Worm (Caenorhabditis elegans) whole organism, L4 larva: Measurements from ENCODE around the gene srlf-2.

Experiments used
- F44E2.7 ChIP-seq: fragments of 200-800 bp; sonication (Bioruptor generic); IDR thresholded peaks from 2 replicates; pipeline ENCODE4 v2.1.2; 2022; ENCODE audit warnings: missing genetic modification characterization, missing compliant biosample characterization
- R02D3.7 ChIP-seq: fragments of 150-350 bp; sonication (generic microtip); optimal IDR thresholded peaks from 3 replicates; lab custom pipeline; 2014; ENCODE audit warnings: missing biosample characterization, missing genetic modification characterization
- ZK337.2 ChIP-seq: fragments of 200-800 bp; sonication (Bioruptor generic); IDR thresholded peaks from 2 replicates; pipeline ENCODE4 v1.3.6; 2022; ENCODE audit warnings: missing genetic modification reagents, missing genetic modification characterization, missing compliant biosample characterization
- aha-1 ChIP-seq: fragments of 150-350 bp; peaks from one replicate; lab custom pipeline; 2014; ENCODE audit warnings: missing biosample characterization, missing genetic modification characterization
- ceh-20 ChIP-seq: fragments of 200-800 bp; sonication (Bioruptor generic); IDR thresholded peaks from 2 replicates; pipeline ENCODE4 v1.3.6; 2022; ENCODE audit warnings: missing genetic modification reagents, missing genetic modification characterization, missing compliant biosample characterization
- ces-1 ChIP-seq: fragments of 150-350 bp; sonication (generic microtip); optimal IDR thresholded peaks from 4 replicates; lab custom pipeline; 2014; ENCODE audit warnings: missing biosample characterization, missing genetic modification reagents, missing genetic modification characterization
- daf-16 ChIP-seq, 3 experiments: sonication (generic microtip); optimal IDR thresholded peaks; 2 replicates each; lab custom pipeline; 2016 to 2017; ENCODE audit warnings: missing genetic modification characterization in 3 of 3, missing genetic modification reagents in 3 of 3, mild to moderate bottlenecking in 2 of 3, missing compliant biosample characterization in 2 of 3, missing biosample characterization in 1 of 3, moderate library complexity in 1 of 3
- dmd-6 ChIP-seq: fragments of 200-800 bp; sonication (Bioruptor generic); IDR thresholded peaks from 2 replicates; pipeline ENCODE4 v1.3.6; 2022; ENCODE audit warnings: missing genetic modification reagents, missing genetic modification characterization, missing compliant biosample characterization
- dmd-9 ChIP-seq: fragments of 200-800 bp; sonication (Bioruptor generic); IDR thresholded peaks from 2 replicates; pipeline ENCODE4 v1.3.6; 2022; ENCODE audit warnings: missing genetic modification reagents, missing genetic modification characterization, missing compliant biosample characterization
- dve-1 ChIP-seq: sonication (generic microtip); optimal IDR thresholded peaks from 2 replicates; lab custom pipeline; 2017; ENCODE audit warnings: antibody characterized with exemption, mild to moderate bottlenecking, missing genetic modification characterization, missing compliant biosample characterization; ENCODE audit not compliant: insufficient read depth
- egl-43 ChIP-seq: fragments of 200-800 bp; sonication (Bioruptor generic); IDR thresholded peaks from 2 replicates; pipeline ENCODE4 v1.3.6; 2022; ENCODE audit warnings: missing genetic modification reagents, missing genetic modification characterization, missing compliant biosample characterization
- hlh-11 ChIP-seq: fragments of 200-800 bp; sonication (Bioruptor generic); optimal IDR thresholded peaks from 2 replicates; lab custom pipeline; 2018; ENCODE audit warnings: mild to moderate bottlenecking, missing genetic modification characterization, missing compliant biosample characterization
- hlh-30 ChIP-seq: sonication (generic microtip); optimal IDR thresholded peaks from 2 replicates; lab custom pipeline; 2017; ENCODE audit warnings: antibody characterized with exemption, mild to moderate bottlenecking, missing genetic modification characterization, missing compliant biosample characterization; ENCODE audit not compliant: insufficient read depth
- jun-1 ChIP-seq: fragments of 150-350 bp; optimal IDR thresholded peaks from 2 replicates; lab custom pipeline; 2014; ENCODE audit warnings: missing biosample characterization, missing genetic modification reagents, missing genetic modification characterization
- lin-1 ChIP-seq: fragments of 200-800 bp; sonication (Bioruptor generic); IDR thresholded peaks from 2 replicates; pipeline ENCODE4 v1.3.6; 2022; ENCODE audit warnings: missing genetic modification reagents, missing genetic modification characterization, missing compliant biosample characterization
- lin-38 ChIP-seq: fragments of 200-800 bp; sonication (Bioruptor generic); IDR thresholded peaks from 2 replicates; pipeline ENCODE4 v1.3.6; 2022; ENCODE audit warnings: missing genetic modification reagents, missing genetic modification characterization, missing compliant biosample characterization
- lsy-2 ChIP-seq, 2 experiments: fragments of 150-350 bp in 1 of 2; sonication (generic microtip) in 1 of 2; optimal IDR thresholded peaks; 2 replicates each; lab custom pipeline; 2014 to 2017; ENCODE audit warnings: missing biosample characterization in 2 of 2, missing genetic modification characterization in 2 of 2
- madf-9 ChIP-seq: fragments of 200-800 bp; sonication (Bioruptor generic); conservative IDR thresholded peaks from 2 replicates; pipeline ENCODE4 v1.3.6; 2022; ENCODE audit warnings: missing genetic modification reagents, missing genetic modification characterization, missing compliant biosample characterization
- mdl-1 ChIP-seq, 2 experiments: fragments of 150-350 bp in 1 of 2; sonication (generic microtip) in 1 of 2; optimal IDR thresholded peaks; 2 replicates each; lab custom pipeline; 2014 to 2017; ENCODE audit warnings: missing biosample characterization in 2 of 2, missing genetic modification characterization in 2 of 2
- mep-1 ChIP-seq: fragments of 150-350 bp; sonication (generic microtip); optimal IDR thresholded peaks from 3 replicates; lab custom pipeline; 2014; ENCODE audit warnings: missing biosample characterization, missing genetic modification characterization
- mes-2 ChIP-seq: sonication (generic microtip); optimal IDR thresholded peaks from 2 replicates; lab custom pipeline; 2016; ENCODE audit warnings: missing genotype, mild to moderate bottlenecking, missing genetic modification characterization, missing compliant biosample characterization; ENCODE audit not compliant: poor library complexity, severe bottlenecking
- mxl-2 ChIP-seq: fragments of 200-800 bp; sonication (Bioruptor generic); conservative IDR thresholded peaks from 2 replicates; pipeline ENCODE4 v1.3.6; 2022; ENCODE audit warnings: missing genetic modification reagents, missing genetic modification characterization, missing compliant biosample characterization
- nhr-102 ChIP-seq: sonication (generic microtip); optimal IDR thresholded peaks from 2 replicates; lab custom pipeline; 2016; ENCODE audit warnings: mild to moderate bottlenecking, missing genetic modification characterization, moderate library complexity, missing compliant biosample characterization
- nhr-25 ChIP-seq: sonication (generic microtip); optimal IDR thresholded peaks from 2 replicates; lab custom pipeline; 2017; ENCODE audit warnings: missing genetic modification characterization, mild to moderate bottlenecking, missing compliant biosample characterization, antibody characterized with exemption, moderate library complexity, borderline replicate concordance; ENCODE audit not compliant: insufficient read depth
- nhr-28 ChIP-seq: fragments of 150-350 bp; optimal IDR thresholded peaks from 2 replicates; lab custom pipeline; 2014; ENCODE audit warnings: missing biosample characterization, missing genetic modification characterization
- nhr-42 ChIP-seq: fragments of 200-800 bp; sonication (Bioruptor generic); IDR thresholded peaks from 2 replicates; pipeline ENCODE4 v1.3.6; 2022; ENCODE audit warnings: missing genetic modification characterization, missing compliant biosample characterization
- nhr-48 ChIP-seq: sonication (generic microtip); optimal IDR thresholded peaks from 2 replicates; lab custom pipeline; 2016; ENCODE audit warnings: mild to moderate bottlenecking, missing genetic modification characterization, missing compliant biosample characterization
- nhr-6 ChIP-seq: fragments of 150-350 bp; optimal IDR thresholded peaks from 2 replicates; lab custom pipeline; 2014; ENCODE audit warnings: missing biosample characterization, missing genetic modification characterization
- pha-4 ChIP-seq, 2 experiments: fragments of 150-350 bp in 1 of 2; fragments of 200-800 bp in 1 of 2; sonication (Bioruptor generic) in 1 of 2; IDR thresholded peaks in 1 of 2; optimal IDR thresholded peaks in 1 of 2; 2 replicates each; pipeline versions ENCODE4 v1.3.6 to Lab custom; 2014 to 2022; ENCODE audit warnings: missing genetic modification characterization in 2 of 2, missing genetic modification reagents in 2 of 2, missing biosample characterization in 1 of 2, missing compliant biosample characterization in 1 of 2
- php-3 ChIP-seq: fragments of 200-800 bp; sonication (Bioruptor generic); IDR thresholded peaks from 2 replicates; pipeline ENCODE4 v1.3.6; 2022; ENCODE audit warnings: missing genetic modification reagents, missing genetic modification characterization, missing compliant biosample characterization
- pqm-1 ChIP-seq: sonication (generic microtip); optimal IDR thresholded peaks from 2 replicates; lab custom pipeline; 2017; ENCODE audit warnings: missing biosample characterization, missing genetic modification characterization
- spr-3 ChIP-seq: fragments of 200-800 bp; sonication (Bioruptor generic); optimal IDR thresholded peaks from 2 replicates; lab custom pipeline; 2018; ENCODE audit warnings: mild to moderate bottlenecking, missing genetic modification characterization, missing compliant biosample characterization
- tra-1 ChIP-seq: fragments of 200-800 bp; sonication (Bioruptor generic); IDR thresholded peaks from 2 replicates; pipeline ENCODE4 v1.3.6; 2022; ENCODE audit warnings: missing genetic modification reagents, missing genetic modification characterization, missing compliant biosample characterization
- unc-62 ChIP-seq, 3 experiments: fragments of 150-350 bp in 1 of 3; sonication (generic microtip); optimal IDR thresholded peaks in 2 of 3; peaks in 1 of 3; 1 replicate in 1 of 3; 2 replicates in 2 of 3; lab custom pipeline; 2014 to 2017; ENCODE audit warnings: missing biosample characterization in 3 of 3, missing genetic modification characterization in 3 of 3, missing genetic modification reagents in 3 of 3, missing genotype in 1 of 3
- vab-7 ChIP-seq: fragments of 200-800 bp; sonication (Bioruptor generic); IDR thresholded peaks from 2 replicates; pipeline ENCODE4 v1.3.6; 2022; ENCODE audit warnings: missing genetic modification reagents, missing genetic modification characterization, missing compliant biosample characterization
- zag-1 ChIP-seq: fragments of 150-350 bp; optimal IDR thresholded peaks from 2 replicates; lab custom pipeline; 2014; ENCODE audit warnings: missing biosample characterization, missing genetic modification characterization

The srlf-2 gene

ce11 chrIV:8532024-8532423, 42.0 kb downstream of the srlf-2 start (continued):
- TF ChIP-seq nhr-42 (GFP tag; lab: Robert Waterston, UW) (no peak), dmd-6 (GFP tag; lab: Robert Waterston, UW) (peak; percentile 91), spr-3 (GFP tag; lab: Kevin White, UChicago) (no peak), zag-1 (tag; lab: Kevin White, UChicago) (no peak), ZK337.2 (GFP tag; lab: Robert Waterston, UW) (no peak), ces-1 (GFP tag; lab: Kevin White, UChicago) (no peak), nhr-48 (tag; lab: Kevin White, UChicago) (peak; percentile 70), dmd-9 (GFP tag; lab: Robert Waterston, UW) (no peak), pqm-1 (tag; lab: Kevin White, UChicago) (peak; percentile 68), unc-62 (GFP tag; optimal IDR thresholded peaks at IDR 0.05 in 1 of 2; lab: Kevin White, UChicago) (peak in 1 of 2 experiments; percentile 96), unc-62 (tag; optimal IDR thresholded peaks at IDR 0.05; lab: Kevin White, UChicago) (no peak), aha-1 (tag; lab: Kevin White, UChicago) (peak; percentile 13), mep-1 (tag; lab: Kevin White, UChicago) (peak; percentile 33), nhr-102 (tag; lab: Kevin White, UChicago) (peak; percentile 13)
- TF ChIP-seq, all 104 proteins: peak for 18

DNA sequence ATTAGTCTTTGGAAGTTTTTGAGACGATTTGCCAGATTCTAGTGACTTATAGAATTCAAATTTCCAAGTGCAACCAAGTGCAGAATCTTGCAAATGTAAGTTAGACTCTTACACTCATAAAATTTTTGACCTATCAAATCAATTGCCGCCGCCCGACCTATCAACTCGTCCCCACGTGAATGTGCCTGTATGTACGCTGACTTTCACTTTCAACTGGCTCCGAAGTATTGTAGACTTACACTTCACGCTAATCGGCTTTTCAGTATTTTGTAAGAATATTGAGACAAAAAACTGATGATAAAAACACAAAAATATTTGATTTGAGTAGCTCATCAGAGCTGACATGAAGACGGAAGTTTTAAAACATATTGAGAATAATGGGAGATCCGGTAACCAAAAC, 42.8 kb downstream of the srlf-2 start:
- TF ChIP-seq tra-1 (GFP tag; lab: Robert Waterston, UW) (peak; percentile 66), dmd-6 (GFP tag; lab: Robert Waterston, UW) (peak; percentile 87), hlh-30 (peak; percentile 26), jun-1 (tag; lab: Kevin White, UChicago) (no peak), unc-62 (GFP tag; optimal IDR thresholded peaks at IDR 0.05 in 1 of 2; lab: Kevin White, UChicago) (no peak), unc-62 (tag; optimal IDR thresholded peaks at IDR 0.05; lab: Kevin White, UChicago) (no peak), hlh-11 (tag; lab: Kevin White, UChicago) (peak; percentile 59), aha-1 (tag; lab: Kevin White, UChicago) (peak; percentile 8), dve-1 (tag; lab: Kevin White, UChicago) (peak; percentile 68), R02D3.7 (tag; lab: Kevin White, UChicago) (no peak), mep-1 (tag; lab: Kevin White, UChicago) (no peak), nhr-6 (no peak), F44E2.7 (no peak), nhr-102 (tag; lab: Kevin White, UChicago) (peak; percentile 8), mes-2 (tag; lab: Kevin White, UChicago) (peak; percentile 5), nhr-25 (tag; lab: Kevin White, UChicago) (no peak), pha-4 (GFP tag; IDR thresholded peaks at IDR 0.05; lab: Robert Waterston, UW) (peak; percentile 51; the same call in 1 of the 2 replicates), pha-4 (tag; optimal IDR thresholded peaks at IDR 0.05; lab: Kevin White, UChicago) (no peak), nhr-28 (tag; lab: Kevin White, UChicago) (peak; percentile 41), mdl-1 (tag; optimal IDR thresholded peaks at IDR 0.05; lab: Kevin White, UChicago) (no peak), mxl-2 (0 out of 2 replicates have a peak, but pooled peaks have one; percentile 46), nhr-48 (tag; lab: Kevin White, UChicago) (peak; percentile 56), daf-16 (GFP tag; optimal IDR thresholded peaks at IDR 0.05; lab: Kevin White, UChicago) (no peak), daf-16 (tag; optimal IDR thresholded peaks at IDR 0.05; lab: Kevin White, UChicago) (peak; percentile 69), pqm-1 (tag; lab: Kevin White, UChicago) (peak; percentile 22), lin-1 (GFP tag; lab: Robert Waterston, UW) (0 out of 2 replicates have a peak, but pooled peaks have one; percentile 14), egl-43 (no peak), lin-38 (GFP tag; lab: Robert Waterston, UW) (no peak)

ce11 chrIV:8534189-8534588, 44.2 kb downstream of the srlf-2 start:
- TF ChIP-seq vab-7 (GFP tag; lab: Robert Waterston, UW): no peak
- no peak for TF ChIP-seq lin-1 (GFP tag; lab: Robert Waterston, UW)
- TF ChIP-seq hlh-30: peak; percentile 32
- 0 out of 2 replicates have a peak, but pooled peaks have one; percentile 60 for TF ChIP-seq tra-1 (GFP tag; lab: Robert Waterston, UW)
- TF ChIP-seq pqm-1 (tag; lab: Kevin White, UChicago): peak; percentile 81
- peak; percentile 61 for TF ChIP-seq hlh-11 (tag; lab: Kevin White, UChicago)
- TF ChIP-seq pha-4 (GFP tag; IDR thresholded peaks at IDR 0.05; lab: Robert Waterston, UW): no peak
- no peak for TF ChIP-seq pha-4 (tag; optimal IDR thresholded peaks at IDR 0.05; lab: Kevin White, UChicago)
- TF ChIP-seq ces-1 (GFP tag; lab: Kevin White, UChicago): no peak
- TF ChIP-seq dve-1 (tag; lab: Kevin White, UChicago): peak; percentile 51
- peak; percentile 53 for TF ChIP-seq dmd-6 (GFP tag; lab: Robert Waterston, UW)
- TF ChIP-seq madf-9 (GFP tag; lab: Robert Waterston, UW): no peak
- TF ChIP-seq php-3 (GFP tag; lab: Robert Waterston, UW): peak; percentile 84
- no peak for TF ChIP-seq daf-16 (GFP tag; optimal IDR thresholded peaks at IDR 0.05; lab: Kevin White, UChicago)
- TF ChIP-seq daf-16 (tag; optimal IDR thresholded peaks at IDR 0.05; lab: Kevin White, UChicago): peak; percentile 24
- peak in 1 of 2 experiments; percentile 17 for TF ChIP-seq lsy-2 (tag; optimal IDR thresholded peaks at IDR 0.05; lab: Kevin White, UChicago)
- TF ChIP-seq ceh-20: peak; percentile 82
